Fruit fly (Drosophila melanogaster) whole organism, embryonic: ENCODE results near the gene RhoGAPp190.

Experiments
- Awh ChIP-seq: fragments of 200-800 bp; sonication (Bioruptor generic); IDR thresholded peaks from 2 replicates; pipeline ENCODE4, ENCODE4 v1.3.6; 2022; ENCODE audit warnings: missing biosample characterization, missing genetic modification characterization
- Bteb2 ChIP-seq: fragments of 200-800 bp; sonication (Bioruptor generic); optimal IDR thresholded peaks from 2 replicates; lab custom pipeline; 2016; ENCODE audit warnings: missing biosample characterization, missing genetic modification characterization
- C15 ChIP-seq: fragments of 200-800 bp; sonication (Bioruptor generic); IDR thresholded peaks from 3 replicates; pipeline ENCODE4 v1.3.6; 2022; ENCODE audit warnings: missing biosample characterization, missing genetic modification characterization
- CG11093 ChIP-seq: fragments of 200-800 bp; sonication (Bioruptor generic); IDR thresholded peaks from 3 replicates; pipeline ENCODE4 v1.3.6; 2022; ENCODE audit warnings: missing biosample characterization, missing genetic modification characterization
- CG11696 ChIP-seq: fragments of 200-800 bp; sonication (Bioruptor generic); IDR thresholded peaks from 2 replicates; pipeline ENCODE4 v1.3.6; 2022; ENCODE audit warnings: missing biosample characterization, missing genetic modification characterization
- CG12769 ChIP-seq: fragments of 200-800 bp; sonication (Bioruptor generic); optimal IDR thresholded peaks from 2 replicates; lab custom pipeline; 2019; ENCODE audit warnings: missing biosample characterization, mild to moderate bottlenecking, missing genetic modification characterization, moderate library complexity
- CG13287 ChIP-seq: fragments of 200-800 bp; sonication (Bioruptor generic); IDR thresholded peaks from 2 replicates; pipeline ENCODE4 v1.3.6; 2022; ENCODE audit warnings: missing biosample characterization, missing genetic modification characterization; ENCODE audit not compliant: partially characterized antibody
- CG14710 ChIP-seq: fragments of 200-800 bp; sonication (Bioruptor generic); optimal IDR thresholded peaks from 3 replicates; lab custom pipeline; 2019; ENCODE audit warnings: missing biosample characterization, mild to moderate bottlenecking, missing genetic modification characterization, moderate library complexity
- CG4404 ChIP-seq: fragments of 200-800 bp; sonication (Bioruptor generic); IDR thresholded peaks from 2 replicates; pipeline ENCODE4 v1.3.6; 2022; ENCODE audit warnings: missing biosample characterization, missing genetic modification characterization
- CG6254 ChIP-seq: fragments of 200-800 bp; sonication (Bioruptor generic); optimal IDR thresholded peaks from 3 replicates; lab custom pipeline; 2017; ENCODE audit warnings: mild to moderate bottlenecking, missing biosample characterization, missing genetic modification reagents, missing genetic modification characterization
- CG7786 ChIP-seq: fragments of 200-800 bp; sonication (Bioruptor generic); optimal IDR thresholded peaks from 2 replicates; lab custom pipeline; 2016; ENCODE audit warnings: missing biosample characterization, missing genetic modification characterization
- CG9876 ChIP-seq: fragments of 200-800 bp; sonication (Bioruptor generic); optimal IDR thresholded peaks from 2 replicates; lab custom pipeline; 2016; ENCODE audit warnings: missing biosample characterization, missing genetic modification characterization
- Camta ChIP-seq: fragments of 200-800 bp; sonication (Bioruptor generic); optimal IDR thresholded peaks from 2 replicates; lab custom pipeline; 2016; ENCODE audit warnings: missing biosample characterization, missing genetic modification characterization
- D ChIP-seq, 2 experiments: fragments of 200-800 bp in 1 of 2; fragments of >200 bp in 1 of 2; sonication (Bioruptor generic) in 1 of 2; optimal IDR thresholded peaks; 2 replicates in 1 of 2; 3 replicates in 1 of 2; lab custom pipeline; 2017; ENCODE audit warnings: mild to moderate bottlenecking in 1 of 2, missing biosample characterization in 1 of 2, missing genetic modification characterization in 1 of 2, missing genetic modification reagents in 1 of 2
- D19B ChIP-seq: fragments of 200-800 bp; sonication (Bioruptor generic); optimal IDR thresholded peaks from 2 replicates; lab custom pipeline; 2017; ENCODE audit warnings: missing biosample characterization, mild to moderate bottlenecking, missing genetic modification characterization
- Drgx ChIP-seq: fragments of 200-800 bp; sonication (Bioruptor generic); IDR thresholded peaks from 2 replicates; pipeline ENCODE4 v1.3.6; 2022; ENCODE audit warnings: missing biosample characterization, missing genetic modification characterization
- Ets65A ChIP-seq: fragments of 200-800 bp; sonication (Bioruptor generic); peaks from one replicate; lab custom pipeline; 2016; ENCODE audit warnings: missing biosample characterization, missing genetic modification characterization
- Fer2 ChIP-seq: fragments of 200-800 bp; sonication (Bioruptor generic); optimal IDR thresholded peaks from 2 replicates; lab custom pipeline; 2018; ENCODE audit warnings: missing biosample characterization, mild to moderate bottlenecking, missing genetic modification characterization, moderate library complexity
- HHEX ChIP-seq: fragments of 200-800 bp; sonication (Bioruptor generic); optimal IDR thresholded peaks from 3 replicates; lab custom pipeline; 2017; ENCODE audit warnings: missing biosample characterization, mild to moderate bottlenecking, missing genetic modification characterization, missing genetic modification reagents
- Hmr ChIP-seq: fragments of 200-800 bp; sonication (Bioruptor generic); optimal IDR thresholded peaks from 3 replicates; lab custom pipeline; 2017; ENCODE audit warnings: mild to moderate bottlenecking, missing biosample characterization, missing genetic modification reagents, missing genetic modification characterization
- Med ChIP-seq: fragments of 200-800 bp; sonication (Bioruptor generic); peaks from one replicate; lab custom pipeline; 2016; ENCODE audit warnings: missing biosample characterization, missing genetic modification characterization, mild to moderate bottlenecking, inconsistent platforms, moderate library complexity
- NfI ChIP-seq: fragments of 200-800 bp; sonication (Bioruptor generic); optimal IDR thresholded peaks from 3 replicates; lab custom pipeline; 2018; ENCODE audit warnings: missing biosample characterization, mild to moderate bottlenecking, missing genetic modification characterization, moderate library complexity
- Pdp1 ChIP-seq, 2 experiments: fragments of 200-800 bp; sonication (Bioruptor generic); optimal IDR thresholded peaks; 3 replicates each; lab custom pipeline; 2016; ENCODE audit warnings: missing biosample characterization in 2 of 2, missing genetic modification characterization in 2 of 2, mild to moderate bottlenecking in 1 of 2, moderate library complexity in 1 of 2
- Scr ChIP-seq: fragments of 200-800 bp; sonication (Bioruptor generic); IDR thresholded peaks from 2 replicates; pipeline ENCODE4 v1.3.6; 2022; ENCODE audit warnings: missing biosample characterization, missing genetic modification characterization; ENCODE audit not compliant: partially characterized antibody
- Vsx1 ChIP-seq: fragments of 200-800 bp; sonication (Bioruptor generic); optimal IDR thresholded peaks from 2 replicates; lab custom pipeline; 2017; ENCODE audit warnings: missing biosample characterization, mild to moderate bottlenecking, missing genetic modification characterization, missing genetic modification reagents
- YL-1 ChIP-seq: fragments of 200-800 bp; sonication (Bioruptor generic); optimal IDR thresholded peaks from 3 replicates; lab custom pipeline; 2017; ENCODE audit warnings: missing biosample characterization, mild to moderate bottlenecking, missing genetic modification characterization
- al ChIP-seq: fragments of 200-800 bp; sonication (Bioruptor generic); IDR thresholded peaks from 2 replicates; pipeline ENCODE4 v1.3.6; 2022; ENCODE audit warnings: missing biosample characterization, missing genetic modification characterization
- bowl ChIP-seq: fragments of 200-800 bp; sonication (Bioruptor generic); IDR thresholded peaks from 2 replicates; pipeline ENCODE4 v1.3.6; 2022; ENCODE audit warnings: missing biosample characterization, missing genetic modification characterization
- chinmo ChIP-seq: fragments of 200-800 bp; sonication (Bioruptor generic); IDR thresholded peaks from 4 replicates; pipeline ENCODE4 v1.3.6; 2022; ENCODE audit warnings: missing biosample characterization, missing genetic modification characterization; ENCODE audit not compliant: partially characterized antibody
- croc ChIP-seq: fragments of 200-800 bp; sonication (Bioruptor generic); conservative IDR thresholded peaks from 3 replicates; pipeline ENCODE4 v1.3.6; 2022; ENCODE audit warnings: missing biosample characterization, missing genetic modification characterization
- dm ChIP-seq: fragments of 200-800 bp; sonication (Bioruptor generic); optimal IDR thresholded peaks from 3 replicates; lab custom pipeline; 2016; ENCODE audit warnings: missing biosample characterization, missing genetic modification characterization
- emc ChIP-seq: fragments of 200-800 bp; sonication (Bioruptor generic); optimal IDR thresholded peaks from 2 replicates; lab custom pipeline; 2016; ENCODE audit warnings: missing biosample characterization, missing genetic modification characterization
- eve ChIP-seq, 2 experiments: fragments of >200 bp; optimal IDR thresholded peaks; 2 replicates each; lab custom pipeline; 2017; ENCODE audit warnings: missing biosample characterization in 2 of 2, missing genetic modification characterization in 2 of 2
- exex ChIP-seq: fragments of 200-800 bp; sonication (Bioruptor generic); optimal IDR thresholded peaks from 4 replicates; lab custom pipeline; 2018; ENCODE audit warnings: missing biosample characterization, mild to moderate bottlenecking, missing genetic modification characterization, moderate library complexity
- fd96Cb ChIP-seq: fragments of 200-800 bp; sonication (Bioruptor generic); optimal IDR thresholded peaks from 2 replicates; lab custom pipeline; 2018; ENCODE audit warnings: missing biosample characterization, mild to moderate bottlenecking, missing genetic modification characterization, moderate library complexity
- fu2 ChIP-seq: fragments of 200-800 bp; sonication (Bioruptor generic); optimal IDR thresholded peaks from 2 replicates; lab custom pipeline; 2016; ENCODE audit warnings: missing biosample characterization, missing genetic modification characterization
- jing ChIP-seq: fragments of 200-800 bp; sonication (Bioruptor generic); optimal IDR thresholded peaks from 2 replicates; lab custom pipeline; 2018; ENCODE audit warnings: missing biosample characterization, mild to moderate bottlenecking, missing genetic modification characterization
- lola ChIP-seq, 3 experiments: fragments of >200 bp in 2 of 3; fragments of 200-800 bp in 1 of 3; sonication (Bioruptor generic) in 1 of 3; optimal IDR thresholded peaks; 2 replicates each; lab custom pipeline; 2017 to 2019; ENCODE audit warnings: missing biosample characterization in 3 of 3, missing genetic modification characterization in 3 of 3, mild to moderate bottlenecking in 1 of 3, moderate library complexity in 1 of 3
- luna ChIP-seq: fragments of 200-800 bp; sonication (Bioruptor generic); optimal IDR thresholded peaks from 2 replicates; lab custom pipeline; 2016; ENCODE audit warnings: missing biosample characterization, missing genetic modification characterization
- org-1 ChIP-seq: fragments of 200-800 bp; sonication (Bioruptor generic); optimal IDR thresholded peaks from 2 replicates; lab custom pipeline; 2017; ENCODE audit warnings: missing biosample characterization, missing genetic modification characterization
- otp ChIP-seq: fragments of 200-800 bp; sonication (Bioruptor generic); IDR thresholded peaks from 3 replicates; pipeline ENCODE4, ENCODE4 v1.3.6; 2022; ENCODE audit warnings: missing biosample characterization, missing genetic modification characterization
- p53 ChIP-seq: fragments of 200-800 bp; sonication (Bioruptor generic); optimal IDR thresholded peaks from 2 replicates; lab custom pipeline; 2016; ENCODE audit warnings: missing biosample characterization, missing genetic modification characterization
- pb ChIP-seq: fragments of 200-800 bp; sonication (Bioruptor generic); optimal IDR thresholded peaks from 3 replicates; lab custom pipeline; 2016; ENCODE audit warnings: missing biosample characterization, missing genetic modification characterization
- rib ChIP-seq: fragments of 200-800 bp; sonication (Bioruptor generic); IDR thresholded peaks from 2 replicates; pipeline ENCODE4 v1.3.6; 2022; ENCODE audit warnings: missing biosample characterization, missing genetic modification characterization
- sim ChIP-seq: fragments of 200-800 bp; sonication (Bioruptor generic); IDR thresholded peaks from 2 replicates; pipeline ENCODE4 v1.3.6; 2022; ENCODE audit warnings: missing biosample characterization, missing genetic modification characterization
- sob ChIP-seq: fragments of 200-800 bp; sonication (Bioruptor generic); IDR thresholded peaks from 2 replicates; pipeline ENCODE4 v1.3.6; 2022; ENCODE audit warnings: missing biosample characterization, missing genetic modification characterization
- sr ChIP-seq: fragments of 200-800 bp; sonication (Bioruptor generic); IDR thresholded peaks from 3 replicates; pipeline ENCODE4 v1.3.6; 2022; ENCODE audit warnings: missing biosample characterization, missing genetic modification characterization
- tap ChIP-seq: fragments of 200-800 bp; optimal IDR thresholded peaks from 3 replicates; lab custom pipeline; 2019; ENCODE audit warnings: missing biosample characterization, mild to moderate bottlenecking, missing genetic modification characterization, moderate library complexity

RhoGAPp190 gene

dm6 chrX:17624223-17624982, 28.0 kb downstream of the RhoGAPp190 start:
- TF ChIP-seq Bteb2 (no peak), fu2 (GFP tag; lab: Kevin White, UChicago) (no peak), CG9876 (GFP tag; lab: Kevin White, UChicago) (no peak), Ets65A (GFP tag; lab: Kevin White, UChicago) (no peak), Hmr (GFP tag; lab: Kevin White, UChicago) (no peak), D19B (GFP tag; lab: Kevin White, UChicago) (no peak), CG4404 (GFP tag; lab: Robert Waterston, UW) (no peak), CG6254 (GFP tag; lab: Kevin White, UChicago) (no peak), lola (GFP tag; optimal IDR thresholded peaks at IDR 0.05; lab: Kevin White, UChicago) (no peak), CG11093 (no peak), pb (GFP tag; lab: Kevin White, UChicago) (no peak), chinmo (peak; percentile 84), Med (GFP tag; lab: Kevin White, UChicago) (peak; percentile 0), Awh (GFP tag; lab: Robert Waterston, UW) (no peak), CG13287 (peak; percentile 17; the same call in 1 of the 2 replicates), CG7786 (GFP tag; lab: Kevin White, UChicago) (no peak), CG14710 (no peak), luna (GFP tag; lab: Kevin White, UChicago) (no peak), tap (tag; lab: Kevin White, UChicago) (no peak), Vsx1 (GFP tag; lab: Kevin White, UChicago) (no peak), YL-1 (GFP tag; lab: Kevin White, UChicago) (no peak), Scr (GFP tag; lab: Robert Waterston, UW) (no peak), CG11696 (GFP tag; lab: Robert Waterston, UW) (0 out of 2 replicates have a peak, but pooled peaks have one; percentile 10), sim (no peak), jing (GFP tag; lab: Kevin White, UChicago) (no peak), bowl (GFP tag; lab: Robert Waterston, UW) (no peak), Pdp1 (GFP tag; optimal IDR thresholded peaks at IDR 0.05; lab: Kevin White, UChicago) (peak in 1 of 2 experiments; percentile 19), otp (GFP tag; lab: Robert Waterston, UW) (no peak), Camta (no peak), HHEX (GFP tag; lab: Kevin White, UChicago) (no peak), eve (GFP tag; optimal IDR thresholded peaks at IDR 0.05; lab: Kevin White, UChicago) (no peak), CG12769 (tag; lab: Kevin White, UChicago) (peak; percentile 52), exex (tag; lab: Kevin White, UChicago) (no peak), D (optimal IDR thresholded peaks at IDR 0.05; lab: Kevin White, UChicago) (no peak), D (GFP tag; optimal IDR thresholded peaks at IDR 0.05; lab: Kevin White, UChicago) (no peak), Drgx (GFP tag; lab: Robert Waterston, UW) (peak; percentile 57), Fer2 (tag; lab: Kevin White, UChicago) (no peak), sr (GFP tag; lab: Robert Waterston, UW) (peak; percentile 80), org-1 (no peak), croc (GFP tag; lab: Robert Waterston, UW) (no peak), NfI (GFP tag; lab: Kevin White, UChicago) (no peak), rib (GFP tag; lab: Robert Waterston, UW) (no peak), fd96Cb (no peak), sob (no peak), C15 (GFP tag; lab: Robert Waterston, UW) (no peak), dm (GFP tag; lab: Kevin White, UChicago) (no peak), al (GFP tag; lab: Robert Waterston, UW) (no peak), p53 (peak; percentile 10), emc (GFP tag; lab: Kevin White, UChicago) (no peak)
